Worm (Caenorhabditis elegans) whole organism, L4 larva: Measurements from ENCODE around the gene Y66C5A.2.
A peak's percentile ranks its signal among the peaks of the same experiment; 100 is the strongest.

Source experiments
- F44E2.7 ChIP-seq: fragments of 200-800 bp; sonication (Bioruptor generic); IDR thresholded peaks from 2 replicates; pipeline ENCODE4 v2.1.2; 2022; ENCODE audit warnings: missing genetic modification characterization, missing compliant biosample characterization
- ama-1 ChIP-seq: fragments of 150-350 bp; optimal IDR thresholded peaks from 2 replicates; lab custom pipeline; 2014; ENCODE audit warnings: inconsistent platforms, mixed read lengths
- hlh-30 ChIP-seq: sonication (generic microtip); optimal IDR thresholded peaks from 2 replicates; lab custom pipeline; 2017; ENCODE audit warnings: antibody characterized with exemption, mild to moderate bottlenecking, missing genetic modification characterization, missing compliant biosample characterization; ENCODE audit not compliant: insufficient read depth
- jun-1 ChIP-seq: fragments of 150-350 bp; optimal IDR thresholded peaks from 2 replicates; lab custom pipeline; 2014; ENCODE audit warnings: missing biosample characterization, missing genetic modification reagents, missing genetic modification characterization
- lin-13 ChIP-seq: fragments of 150-350 bp; optimal IDR thresholded peaks from 2 replicates; lab custom pipeline; 2014; ENCODE audit warnings: missing biosample characterization, missing genetic modification reagents, missing genetic modification characterization
- lsy-2 ChIP-seq, 2 experiments: fragments of 150-350 bp in 1 of 2; sonication (generic microtip) in 1 of 2; optimal IDR thresholded peaks; 2 replicates each; lab custom pipeline; 2014 to 2017; ENCODE audit warnings: missing biosample characterization in 2 of 2, missing genetic modification characterization in 2 of 2
- mep-1 ChIP-seq: fragments of 150-350 bp; sonication (generic microtip); optimal IDR thresholded peaks from 3 replicates; lab custom pipeline; 2014; ENCODE audit warnings: missing biosample characterization, missing genetic modification characterization
- nhr-25 ChIP-seq: sonication (generic microtip); optimal IDR thresholded peaks from 2 replicates; lab custom pipeline; 2017; ENCODE audit warnings: missing genetic modification characterization, mild to moderate bottlenecking, missing compliant biosample characterization, antibody characterized with exemption, moderate library complexity, borderline replicate concordance; ENCODE audit not compliant: insufficient read depth
- nhr-48 ChIP-seq: sonication (generic microtip); optimal IDR thresholded peaks from 2 replicates; lab custom pipeline; 2016; ENCODE audit warnings: mild to moderate bottlenecking, missing genetic modification characterization, missing compliant biosample characterization
- pha-4 ChIP-seq, 2 experiments: fragments of 150-350 bp in 1 of 2; fragments of 200-800 bp in 1 of 2; sonication (Bioruptor generic) in 1 of 2; IDR thresholded peaks in 1 of 2; optimal IDR thresholded peaks in 1 of 2; 2 replicates each; pipeline versions ENCODE4 v1.3.6 to Lab custom; 2014 to 2022; ENCODE audit warnings: missing genetic modification characterization in 2 of 2, missing genetic modification reagents in 2 of 2, missing biosample characterization in 1 of 2, missing compliant biosample characterization in 1 of 2
- pqm-1 ChIP-seq: sonication (generic microtip); optimal IDR thresholded peaks from 2 replicates; lab custom pipeline; 2017; ENCODE audit warnings: missing biosample characterization, missing genetic modification characterization
- set-16 ChIP-seq: fragments of 200-800 bp; sonication (Bioruptor generic); IDR thresholded peaks from 2 replicates; pipeline ENCODE4 v1.3.6; 2022; ENCODE audit warnings: missing genetic modification reagents, missing genetic modification characterization, missing compliant biosample characterization
- snpc-4 ChIP-seq: fragments of 150-350 bp; optimal IDR thresholded peaks from 2 replicates; lab custom pipeline; 2014; ENCODE audit warnings: missing biosample characterization, missing genetic modification characterization
- unc-39 ChIP-seq: sonication (generic microtip); optimal IDR thresholded peaks from 2 replicates; lab custom pipeline; 2017; ENCODE audit warnings: missing biosample characterization, missing genetic modification characterization

DNA sequence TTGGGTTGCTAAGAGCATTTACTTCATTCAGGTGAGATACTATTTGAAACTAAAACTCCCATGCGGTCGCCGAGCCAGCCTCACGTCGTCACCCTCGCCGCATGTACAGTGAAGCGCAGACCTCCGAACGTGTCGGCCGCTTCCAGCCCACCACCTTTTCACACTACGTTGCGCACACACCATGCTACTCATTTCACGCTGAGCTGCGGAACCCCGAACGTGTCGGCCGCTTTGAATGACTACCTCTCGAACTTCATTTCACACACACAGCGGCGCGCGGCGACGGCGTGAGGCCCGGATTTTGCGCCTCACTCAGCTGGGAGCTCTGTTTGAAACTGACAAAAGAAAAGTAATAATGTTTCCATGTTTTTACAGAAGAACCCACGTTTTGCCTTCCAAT, 21.1 kb downstream of the Y66C5A.2 start:
- TF ChIP-seq F44E2.7 (GFP tag; lab: Robert Waterston, UW), result no peak
- no peak for TF ChIP-seq pqm-1 (tag; lab: Kevin White, UChicago)
- no peak for TF ChIP-seq snpc-4 (tag; lab: Kevin White, UChicago)
- TF ChIP-seq set-16 (GFP tag; lab: Robert Waterston, UW), result peak; percentile 76
- no peak for TF ChIP-seq pha-4 (GFP tag; IDR thresholded peaks at IDR 0.05; lab: Robert Waterston, UW)
- TF ChIP-seq pha-4 (tag; optimal IDR thresholded peaks at IDR 0.05; lab: Kevin White, UChicago), result no peak
- no peak for TF ChIP-seq nhr-25
- no peak for TF ChIP-seq lin-13 (GFP tag; lab: Kevin White, UChicago)
- TF ChIP-seq ama-1 (lab: Kevin White, UChicago), result no peak
- TF ChIP-seq nhr-48 (tag; lab: Kevin White, UChicago), result no peak
- no peak for TF ChIP-seq lsy-2 (tag; optimal IDR thresholded peaks at IDR 0.05; lab: Kevin White, UChicago)
- no peak for TF ChIP-seq hlh-30 (tag; lab: Kevin White, UChicago)
- no peak for TF ChIP-seq unc-39 (tag; lab: Kevin White, UChicago)
- TF ChIP-seq jun-1 (tag; lab: Kevin White, UChicago), result no peak
- TF ChIP-seq mep-1, result no peak
